Worm (Caenorhabditis elegans) whole organism, young adult: ENCODE data around the gene mec-3.
A peak's percentile ranks its signal among the peaks of the same experiment; 100 is the strongest.

Experiments used
- F52B5.7 ChIP-seq: sonication (generic microtip); optimal IDR thresholded peaks from 2 replicates; lab custom pipeline; 2016; ENCODE audit warnings: mild to moderate bottlenecking, missing genetic modification characterization, missing compliant biosample characterization
- F55B11.4 ChIP-seq: sonication (generic microtip); optimal IDR thresholded peaks from 2 replicates; lab custom pipeline; 2016; ENCODE audit warnings: missing compliant biosample characterization, missing genetic modification characterization, borderline replicate concordance; ENCODE audit not compliant: insufficient read depth
- F57C9.4 ChIP-seq: sonication (generic microtip); optimal IDR thresholded peaks from 2 replicates; lab custom pipeline; 2017; ENCODE audit warnings: mild to moderate bottlenecking, missing genetic modification characterization, missing compliant biosample characterization
- K11D2.4 ChIP-seq: fragments of 200-800 bp; sonication (Bioruptor generic); IDR thresholded peaks from 2 replicates; pipeline ENCODE4 v1.3.6; 2022; ENCODE audit warnings: missing genetic modification reagents, missing genetic modification characterization, missing compliant biosample characterization
- K12H6.12 ChIP-seq: fragments of 200-800 bp; sonication (Bioruptor generic); optimal IDR thresholded peaks from 2 replicates; lab custom pipeline; 2018; ENCODE audit warnings: mild to moderate bottlenecking, missing genetic modification characterization, missing compliant biosample characterization
- T26A5.8 ChIP-seq: sonication (generic microtip); optimal IDR thresholded peaks from 2 replicates; lab custom pipeline; 2016; ENCODE audit warnings: missing genetic modification characterization, missing compliant biosample characterization
- Y53F4B.3 ChIP-seq: fragments of 200-800 bp; sonication (Bioruptor generic); IDR thresholded peaks from 2 replicates; pipeline ENCODE4 v1.3.6; 2022; ENCODE audit warnings: missing genetic modification reagents, missing genetic modification characterization, missing compliant biosample characterization
- ama-1 ChIP-seq, 3 experiments: fragments of 150-350 bp in 1 of 3; sonication (generic microtip) in 2 of 3; optimal IDR thresholded peaks; 2 replicates each; lab custom pipeline; 2014 to 2018; ENCODE audit warnings: missing biosample characterization in 2 of 3, missing genetic modification characterization in 2 of 3, missing genetic modification reagents in 2 of 3
- aptf-3 ChIP-seq: fragments of 200-800 bp; sonication (Bioruptor generic); IDR thresholded peaks from 2 replicates; pipeline ENCODE4 v1.3.6; 2022; ENCODE audit warnings: missing genetic modification characterization, missing compliant biosample characterization
- atf-7 ChIP-seq: sonication (generic microtip); optimal IDR thresholded peaks from 2 replicates; lab custom pipeline; 2017; ENCODE audit warnings: mild to moderate bottlenecking, missing genetic modification characterization, missing compliant biosample characterization
- attf-5 ChIP-seq: fragments of 200-800 bp; sonication (Bioruptor generic); optimal IDR thresholded peaks from 2 replicates; lab custom pipeline; 2018; ENCODE audit warnings: mild to moderate bottlenecking, missing genetic modification characterization, missing compliant biosample characterization
- attf-6 ChIP-seq: fragments of 200-800 bp; sonication (Bioruptor generic); IDR thresholded peaks from 2 replicates; pipeline ENCODE4 v1.3.6; 2022; ENCODE audit warnings: missing genetic modification reagents, missing genetic modification characterization, missing compliant biosample characterization
- bed-1 ChIP-seq: fragments of 200-800 bp; sonication (Bioruptor generic); IDR thresholded peaks from 2 replicates; pipeline ENCODE4 v1.3.6; 2022; ENCODE audit warnings: missing genetic modification reagents, missing genetic modification characterization, missing compliant biosample characterization
- bed-2 ChIP-seq: fragments of 200-800 bp; sonication (Bioruptor generic); IDR thresholded peaks from 2 replicates; pipeline ENCODE4 v1.3.6; 2022; ENCODE audit warnings: missing genetic modification reagents, missing genetic modification characterization, missing compliant biosample characterization
- cebp-1 ChIP-seq, 2 experiments: fragments of 200-800 bp in 1 of 2; sonication (Bioruptor generic) in 1 of 2; sonication (generic microtip) in 1 of 2; IDR thresholded peaks in 1 of 2; optimal IDR thresholded peaks in 1 of 2; 2 replicates each; pipeline versions ENCODE4 v1.3.6 to Lab custom; 2017 to 2022; ENCODE audit warnings: missing compliant biosample characterization in 2 of 2, missing genetic modification characterization in 2 of 2, mild to moderate bottlenecking in 1 of 2, missing genetic modification reagents in 1 of 2, moderate library complexity in 1 of 2
- die-1 ChIP-seq: sonication (generic microtip); optimal IDR thresholded peaks from 2 replicates; lab custom pipeline; 2016; ENCODE audit warnings: missing genotype, mild to moderate bottlenecking, missing genetic modification characterization, missing compliant biosample characterization
- hlh-26 ChIP-seq: fragments of 200-800 bp; sonication (Bioruptor generic); conservative IDR thresholded peaks from 2 replicates; pipeline ENCODE4 v1.3.6; 2022; ENCODE audit warnings: missing genetic modification reagents, missing genetic modification characterization, missing compliant biosample characterization
- hmg-1.2 ChIP-seq: fragments of 200-800 bp; sonication (Bioruptor generic); IDR thresholded peaks from 2 replicates; pipeline ENCODE4 v1.3.6; 2022; ENCODE audit warnings: missing genetic modification reagents, missing genetic modification characterization, missing compliant biosample characterization
- hmg-20 ChIP-seq: fragments of 200-800 bp; sonication (Bioruptor generic); IDR thresholded peaks from 2 replicates; pipeline ENCODE4 v1.3.6; 2022; ENCODE audit warnings: missing genetic modification reagents, missing genetic modification characterization, missing compliant biosample characterization
- hrde-1 ChIP-seq: sonication (generic microtip); optimal IDR thresholded peaks from 2 replicates; lab custom pipeline; 2016; ENCODE audit warnings: missing genetic modification characterization, mild to moderate bottlenecking, missing compliant biosample characterization, moderate library complexity, missing genotype, missing genetic modification reagents, borderline replicate concordance
- hsf-1 ChIP-seq: fragments of 200-800 bp; sonication (Bioruptor generic); IDR thresholded peaks from 2 replicates; pipeline ENCODE4 v1.3.6; 2022; ENCODE audit warnings: missing genetic modification reagents, missing genetic modification characterization, missing compliant biosample characterization
- let-607 ChIP-seq, 2 experiments: fragments of 200-800 bp in 1 of 2; sonication (Bioruptor generic) in 1 of 2; sonication (generic microtip) in 1 of 2; optimal IDR thresholded peaks; 2 replicates each; lab custom pipeline; 2016 to 2018; ENCODE audit warnings: mild to moderate bottlenecking in 2 of 2, missing compliant biosample characterization in 2 of 2, missing genetic modification characterization in 2 of 2, moderate library complexity in 2 of 2, missing genotype in 1 of 2
- lin-26 ChIP-seq: fragments of 200-800 bp; sonication (Bioruptor generic); IDR thresholded peaks from 2 replicates; pipeline ENCODE4 v1.3.6; 2022; ENCODE audit warnings: missing genetic modification reagents, missing genetic modification characterization, missing compliant biosample characterization
- lin-40 ChIP-seq: sonication (generic microtip); optimal IDR thresholded peaks from 2 replicates; lab custom pipeline; 2016; ENCODE audit warnings: missing genetic modification characterization, mild to moderate bottlenecking, missing compliant biosample characterization, missing genotype, missing genetic modification reagents
- lin-54 ChIP-seq: fragments of 200-800 bp; sonication (Bioruptor generic); optimal IDR thresholded peaks from 2 replicates; lab custom pipeline; 2018; ENCODE audit warnings: mild to moderate bottlenecking, missing genetic modification characterization, missing compliant biosample characterization
- lsl-1 ChIP-seq: fragments of 200-800 bp; sonication (Bioruptor generic); optimal IDR thresholded peaks from 2 replicates; lab custom pipeline; 2018; ENCODE audit warnings: mild to moderate bottlenecking, missing genetic modification characterization, moderate library complexity, missing compliant biosample characterization
- lsy-27 ChIP-seq: sonication (generic microtip); optimal IDR thresholded peaks from 2 replicates; lab custom pipeline; 2017; ENCODE audit warnings: missing genetic modification characterization, mild to moderate bottlenecking, missing compliant biosample characterization, antibody characterized with exemption, missing genotype, borderline replicate concordance; ENCODE audit not compliant: insufficient read depth
- madf-10 ChIP-seq: sonication (generic microtip); optimal IDR thresholded peaks from 2 replicates; lab custom pipeline; 2016; ENCODE audit warnings: mild to moderate bottlenecking, missing genetic modification characterization, missing compliant biosample characterization
- nhr-80 ChIP-seq: sonication (generic microtip); optimal IDR thresholded peaks from 2 replicates; lab custom pipeline; 2016; ENCODE audit warnings: missing genetic modification characterization, missing compliant biosample characterization
- pha-4 ChIP-seq: fragments of 150-350 bp; sonication (generic microtip); optimal IDR thresholded peaks from 2 replicates; lab custom pipeline; 2014; ENCODE audit warnings: missing biosample characterization, missing genetic modification reagents, missing genetic modification characterization
- rpc-1 ChIP-seq, 2 experiments: fragments of 150-350 bp in 1 of 2; sonication (generic microtip) in 1 of 2; optimal IDR thresholded peaks; 2 replicates each; lab custom pipeline; 2014 to 2018; ENCODE audit warnings: missing biosample characterization in 1 of 2, missing genetic modification characterization in 1 of 2, missing genetic modification reagents in 1 of 2, missing genotype in 1 of 2
- sdz-38 ChIP-seq: sonication (generic microtip); optimal IDR thresholded peaks from 2 replicates; lab custom pipeline; 2016; ENCODE audit warnings: missing genotype, missing genetic modification characterization, missing compliant biosample characterization
- somi-1 ChIP-seq: fragments of 200-800 bp; sonication (Bioruptor generic); optimal IDR thresholded peaks from 2 replicates; lab custom pipeline; 2018; ENCODE audit warnings: mild to moderate bottlenecking, missing genetic modification characterization, missing compliant biosample characterization
- tbp1 ChIP-seq: fragments of 200-800 bp; sonication (Bioruptor generic); optimal IDR thresholded peaks from 2 replicates; lab custom pipeline; 2018; ENCODE audit warnings: mild to moderate bottlenecking, missing genetic modification characterization, missing compliant biosample characterization
- zfh-2 ChIP-seq: fragments of 200-800 bp; sonication (Bioruptor generic); conservative IDR thresholded peaks from 2 replicates; pipeline ENCODE4 v1.3.6; 2022; ENCODE audit warnings: missing genetic modification reagents, missing genetic modification characterization, missing compliant biosample characterization
- ztf-22 ChIP-seq: fragments of 200-800 bp; sonication (Bioruptor generic); optimal IDR thresholded peaks from 2 replicates; lab custom pipeline; 2018; ENCODE audit warnings: mild to moderate bottlenecking, missing genetic modification characterization, moderate library complexity, missing compliant biosample characterization
- ztf-25 ChIP-seq: fragments of 200-800 bp; sonication (Bioruptor generic); IDR thresholded peaks from 2 replicates; pipeline ENCODE4 v1.3.6; 2022; ENCODE audit warnings: missing genetic modification reagents, missing genetic modification characterization, missing compliant biosample characterization
- ztf-3 ChIP-seq: fragments of 200-800 bp; sonication (Bioruptor generic); optimal IDR thresholded peaks from 2 replicates; lab custom pipeline; 2018; ENCODE audit warnings: mild to moderate bottlenecking, missing genetic modification characterization, missing compliant biosample characterization

mec-3 gene

ce11 chrIV:10502345-10502744 lies 40.7 kb upstream of the mec-3 start:
- TF ChIP-seq attf-5 (GFP tag; lab: Kevin White, UChicago) (peak; percentile 65), ztf-22 (peak; percentile 34), lin-26 (GFP tag; lab: Robert Waterston, UW) (no peak), cebp-1 (GFP tag; IDR thresholded peaks at IDR 0.05; lab: Robert Waterston, UW) (no peak), cebp-1 (tag; optimal IDR thresholded peaks at IDR 0.05; lab: Kevin White, UChicago) (peak; percentile 56), attf-6 (GFP tag; lab: Robert Waterston, UW) (no peak), die-1 (tag; lab: Kevin White, UChicago) (no peak), zfh-2 (GFP tag; lab: Robert Waterston, UW) (no peak), Y53F4B.3 (no peak), lsy-27 (tag; lab: Kevin White, UChicago) (no peak), let-607 (tag; optimal IDR thresholded peaks at IDR 0.05; lab: Kevin White, UChicago) (peak in 1 of 2 experiments; percentile 3), hrde-1 (tag; lab: Kevin White, UChicago) (no peak), hmg-1.2 (peak; percentile 43; the same call in 1 of the 2 replicates), T26A5.8 (tag; lab: Kevin White, UChicago) (no peak), rpc-1 (optimal IDR thresholded peaks at IDR 0.05; lab: Kevin White, UChicago) (no peak), rpc-1 (tag; optimal IDR thresholded peaks at IDR 0.05; lab: Kevin White, UChicago) (no peak), ama-1 (optimal IDR thresholded peaks at IDR 0.05; lab: Kevin White, UChicago) (peak; percentile 33), ama-1 (GFP tag; optimal IDR thresholded peaks at IDR 0.05; lab: Kevin White, UChicago) (no peak), hmg-20 (no peak), nhr-80 (peak; percentile 95), madf-10 (tag; lab: Kevin White, UChicago) (peak; percentile 17), F55B11.4 (tag; lab: Kevin White, UChicago) (no peak), bed-2 (GFP tag; lab: Robert Waterston, UW) (no peak), sdz-38 (tag; lab: Kevin White, UChicago) (no peak), bed-1 (GFP tag; lab: Robert Waterston, UW) (no peak), tbp1 (GFP tag; lab: Kevin White, UChicago) (peak; percentile 39), atf-7 (tag; lab: Kevin White, UChicago) (peak; percentile 15), lin-40 (peak; percentile 10), lin-54 (GFP tag; lab: Kevin White, UChicago) (peak; percentile 4), K11D2.4 (no peak), hsf-1 (GFP tag; lab: Robert Waterston, UW) (no peak), ztf-3 (GFP tag; lab: Kevin White, UChicago) (no peak), K12H6.12 (tag; lab: Kevin White, UChicago) (peak; percentile 32), F52B5.7 (tag; lab: Kevin White, UChicago) (no peak), F57C9.4 (tag; lab: Kevin White, UChicago) (no peak), aptf-3 (GFP tag; lab: Robert Waterston, UW) (no peak), ztf-25 (GFP tag; lab: Robert Waterston, UW) (no peak), somi-1 (GFP tag; lab: Kevin White, UChicago) (no peak), pha-4 (peak; percentile 63)
- TF ChIP-seq, all 124 proteins: peak for 14

ce11 chrIV:10501550-10502240 lies 40.0 kb upstream of the mec-3 start, which contains the start of gene tax-6:
tax-6 (minus strand) TSS chrIV:10501600.
- TF ChIP-seq atf-7 (tag; lab: Kevin White, UChicago) (no peak), hlh-26 (GFP tag; lab: Robert Waterston, UW) (no peak), lsl-1 (GFP tag; lab: Kevin White, UChicago) (no peak)
